Worm (Caenorhabditis elegans): ENCODE results near the gene F53F1.4.

F53F1.4 gene

ce11 chrV:13380178-13380577, 30.7 kb upstream of the F53F1.4 start, which contains the start of gene ifbp-1:
Gene ifbp-1 (minus strand): TSS chrV:13380262.
- TF ChIP-seq lsy-2 (tag; optimal IDR thresholded peaks at IDR 0.05) (peak; percentile 57 to 82), pqm-1 (tag; optimal IDR thresholded peaks at IDR 0.05) (no peak), fkh-4 (tag; optimal IDR thresholded peaks at IDR 0.05; ENCODE audit: borderline replicate concordance) (no peak), egl-27 (tag; optimal IDR thresholded peaks at IDR 0.05) (peak in 1 of 2 experiments; percentile 41), aha-1 (tag; optimal IDR thresholded peaks at IDR 0.05) (no peak), nhr-76 (tag; optimal IDR thresholded peaks at IDR 0.05) (no peak), snu-23 (GFP tag; optimal IDR thresholded peaks at IDR 0.05) (peak; percentile 82), lin-14 (GFP tag; optimal IDR thresholded peaks at IDR 0.05) (peak; percentile 96), nhr-47 (tag; optimal IDR thresholded peaks at IDR 0.05) (peak; percentile 70), nhr-84 (tag; optimal IDR thresholded peaks at IDR 0.05) (no peak), jun-1 (tag; optimal IDR thresholded peaks at IDR 0.05) (no peak), lir-3 (tag; optimal IDR thresholded peaks at IDR 0.05; ENCODE audit: poor library complexity) (no peak), unc-98 (GFP tag; IDR thresholded peaks at IDR 0.05) (no peak), efl-1 (optimal IDR thresholded peaks at IDR 0.05) (peak; percentile 16 to 47), efl-1 (GFP tag; optimal IDR thresholded peaks at IDR 0.05 in 1 of 2) (peak in 1 of 2 experiments; percentile 95), mep-1 (tag; optimal IDR thresholded peaks at IDR 0.05) (peak; percentile 69), nhr-19 (GFP tag; conservative IDR thresholded peaks at IDR 0.05) (peak; percentile 69), fkh-10 (GFP tag; optimal IDR thresholded peaks at IDR 0.05) (no peak), nhr-28 (tag; optimal IDR thresholded peaks at IDR 0.05) (no peak), mdl-1 (tag; optimal IDR thresholded peaks at IDR 0.05) (peak in 1 of 2 experiments; percentile 92), nhr-11 (tag; optimal IDR thresholded peaks at IDR 0.05) (peak; percentile 26), C04F5.9 (tag; optimal IDR thresholded peaks at IDR 0.05) (no peak), tbx-2 (tag; optimal IDR thresholded peaks at IDR 0.05) (peak; percentile 72), dpl-1 (GFP tag; optimal IDR thresholded peaks at IDR 0.05) (peak; percentile 26 to 74 (median 51)), nhr-71 (tag; optimal IDR thresholded peaks at IDR 0.05) (peak; percentile 85), lin-13 (GFP tag; optimal IDR thresholded peaks at IDR 0.05) (peak; percentile 63), zip-4 (GFP tag; optimal IDR thresholded peaks at IDR 0.05) (peak; percentile 31), grh-1 (GFP tag; IDR thresholded peaks at IDR 0.05) (peak; percentile 100), ceh-82 (tag; optimal IDR thresholded peaks at IDR 0.05) (peak in 1 of 3 experiments; percentile 19), unc-86 (tag; optimal IDR thresholded peaks at IDR 0.05) (no peak), rnt-1 (tag; optimal IDR thresholded peaks at IDR 0.05) (peak; percentile 36), lin-35 (GFP tag; optimal IDR thresholded peaks at IDR 0.05) (peak; percentile 40 to 82), swsn-7 (tag; optimal IDR thresholded peaks at IDR 0.05) (peak; percentile 38), pax-3 (tag; optimal IDR thresholded peaks at IDR 0.05) (peak; percentile 10), blmp-1 (tag; optimal IDR thresholded peaks at IDR 0.05) (peak; percentile 86), nhr-90 (tag; optimal IDR thresholded peaks at IDR 0.05; ENCODE audit: poor library complexity) (peak; percentile 85), C16A3.4 (tag; optimal IDR thresholded peaks at IDR 0.05) (peak; percentile 55), unc-62 (GFP tag; optimal IDR thresholded peaks at IDR 0.05) (no peak), efl-3 (GFP tag; optimal IDR thresholded peaks at IDR 0.05) (peak; percentile 26), alr-1 (tag; optimal IDR thresholded peaks at IDR 0.05; ENCODE audit: borderline replicate concordance) (no peak), elt-3 (tag; optimal IDR thresholded peaks at IDR 0.05) (peak; percentile 39 to 96 (median 91)), unc-130 (tag; optimal IDR thresholded peaks at IDR 0.05) (peak; percentile 87), irx-1 (tag; optimal IDR thresholded peaks at IDR 0.05) (peak; percentile 20), nhr-85 (tag) (peak; percentile 100), vab-15 (tag; optimal IDR thresholded peaks at IDR 0.05) (peak; percentile 80), xbp-1 (tag; optimal IDR thresholded peaks at IDR 0.05) (peak; percentile 40), nhr-20 (tag; optimal IDR thresholded peaks at IDR 0.05) (peak; percentile 89)

Data from whole organism, L1 larva.